Fruit fly (Drosophila melanogaster): ENCODE measurements around the gene CG9702.

DNA sequence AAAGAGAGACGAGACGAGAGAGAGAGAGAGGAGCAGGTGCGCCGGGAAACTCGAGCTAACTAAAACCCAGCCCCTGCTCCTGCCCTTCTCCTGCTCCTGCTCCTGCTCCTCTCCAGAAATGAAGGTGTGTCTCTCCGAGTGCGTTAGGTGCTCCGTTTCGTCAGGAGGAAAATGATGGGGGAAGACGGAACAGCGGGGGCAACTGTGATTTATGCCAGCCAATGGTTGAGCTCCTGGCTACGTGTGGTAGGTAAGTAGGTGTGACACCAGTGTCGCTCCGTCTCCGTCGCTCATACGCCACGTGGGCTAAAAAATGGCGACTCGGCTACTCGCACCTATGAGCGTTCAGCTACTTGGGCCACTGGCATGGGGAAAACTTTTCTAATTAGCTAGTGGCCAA is 38.2 kb downstream of the CG9702 start:
- no peak for TF ChIP-seq Hr78 (GFP tag; optimal IDR thresholded peaks at IDR 0.05)
- TF ChIP-seq Hnf4 (GFP tag; optimal IDR thresholded peaks at IDR 0.05), result no peak
- no peak for TF ChIP-seq Vsx2 (GFP tag; optimal IDR thresholded peaks at IDR 0.05; ENCODE audit: partially characterized antibody)
- TF ChIP-seq usp (GFP tag; optimal IDR thresholded peaks at IDR 0.05), result no peak
- TF ChIP-seq fru (GFP tag; optimal IDR thresholded peaks at IDR 0.05), result no peak
- no peak for TF ChIP-seq Dif (GFP tag; optimal IDR thresholded peaks at IDR 0.05; ENCODE audit: partially characterized antibody)
- no peak for TF ChIP-seq Dfd (GFP tag; optimal IDR thresholded peaks at IDR 0.05)
- no peak for TF ChIP-seq psq (GFP tag; optimal IDR thresholded peaks at IDR 0.05)
- no peak for TF ChIP-seq dsf (GFP tag; optimal IDR thresholded peaks at IDR 0.05; ENCODE audit: borderline replicate concordance)
- no peak for TF ChIP-seq OdsH (GFP tag; optimal IDR thresholded peaks at IDR 0.05)
- no peak for TF ChIP-seq pan (optimal IDR thresholded peaks at IDR 0.05)
- no peak for TF ChIP-seq jim (GFP tag; optimal IDR thresholded peaks at IDR 0.05)
- TF ChIP-seq woc (GFP tag; optimal IDR thresholded peaks at IDR 0.05), result no peak
